Worm (Caenorhabditis elegans): ENCODE results near the gene elpc-2.

The elpc-2 gene

ce11 chrIII:12687382-12687781 lies 13.9 kb downstream of the elpc-2 start:
- peak; percentile 49 for TF ChIP-seq ceh-63 (GFP tag; optimal IDR thresholded peaks at IDR 0.05)
- no peak for TF ChIP-seq nhr-84 (tag; optimal IDR thresholded peaks at IDR 0.05)

DNA sequence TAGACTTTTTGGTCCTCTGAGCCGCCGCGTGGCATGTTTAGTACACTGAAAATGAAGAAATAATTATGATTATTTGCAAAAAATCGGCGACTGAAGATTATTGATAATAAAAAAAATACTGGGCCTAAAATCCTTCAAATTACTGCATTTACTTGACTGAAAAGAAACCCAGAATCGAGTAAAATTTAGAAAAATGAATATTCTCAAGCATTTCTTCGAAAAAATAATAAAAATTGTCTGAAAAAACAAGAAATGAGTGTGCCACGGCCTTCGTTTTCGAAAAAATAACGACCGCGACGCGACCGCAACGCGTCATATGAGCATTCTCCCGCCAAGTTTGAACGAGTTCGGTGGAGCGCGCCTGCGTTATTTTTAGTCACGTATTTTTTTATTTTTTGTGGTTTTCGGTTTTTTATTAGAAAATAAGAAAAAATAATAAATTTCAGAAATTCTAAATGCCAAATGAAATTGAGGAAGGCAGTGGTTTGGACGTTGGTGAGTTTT lies 14.4 kb downstream of the elpc-2 start, which contains the start of the genes rsp-3 and spin-4:
Gene rsp-3, minus strand, starts transcription at position 51 of the 504 bp plus-strand sequence.
Gene spin-4, plus strand, starts transcription at position 447 of the 504 bp plus-strand sequence.
- TF ChIP-seq nhr-90 (tag; optimal IDR thresholded peaks at IDR 0.05; ENCODE audit: poor library complexity) (peak; percentile 55), zip-4 (GFP tag; optimal IDR thresholded peaks at IDR 0.05) (no peak), nhr-237 (tag; optimal IDR thresholded peaks at IDR 0.05) (peak; percentile 62), C04F5.9 (tag; optimal IDR thresholded peaks at IDR 0.05) (no peak), aly-2 (tag; optimal IDR thresholded peaks at IDR 0.05) (peak; percentile 43), nhr-28 (tag; optimal IDR thresholded peaks at IDR 0.05) (no peak), alr-1 (tag; optimal IDR thresholded peaks at IDR 0.05; ENCODE audit: borderline replicate concordance) (no peak), swsn-7 (tag; optimal IDR thresholded peaks at IDR 0.05) (peak; percentile 61), ceh-63 (GFP tag; optimal IDR thresholded peaks at IDR 0.05) (no peak), F16B12.6 (tag; optimal IDR thresholded peaks at IDR 0.05) (peak; percentile 68), isw-1 (GFP tag; IDR thresholded peaks at IDR 0.05) (peak; percentile 79), snpc-4 (tag; optimal IDR thresholded peaks at IDR 0.05) (peak; percentile 46), nhr-84 (tag; optimal IDR thresholded peaks at IDR 0.05) (no peak), C16A3.4 (tag; optimal IDR thresholded peaks at IDR 0.05) (peak; percentile 84), sup-37 (GFP tag; optimal IDR thresholded peaks at IDR 0.05) (no peak), ceh-82 (tag; optimal IDR thresholded peaks at IDR 0.05) (peak in 2 of 3 experiments; percentile 55 to 91), unc-30 (tag; optimal IDR thresholded peaks at IDR 0.05) (no peak), lin-15B (tag; optimal IDR thresholded peaks at IDR 0.05) (peak; percentile 92), nhr-85 (tag) (peak; percentile 78), ceh-90 (tag; optimal IDR thresholded peaks at IDR 0.05) (peak; percentile 47), pag-3 (tag; optimal IDR thresholded peaks at IDR 0.05; ENCODE audit: borderline replicate concordance, insufficient read depth) (no peak), ets-5 (GFP tag; IDR thresholded peaks at IDR 0.05) (no peak), grh-1 (GFP tag; IDR thresholded peaks at IDR 0.05) (no peak), unc-86 (tag; optimal IDR thresholded peaks at IDR 0.05) (peak; percentile 62), tbx-2 (tag; optimal IDR thresholded peaks at IDR 0.05) (peak; percentile 71), blmp-1 (tag; optimal IDR thresholded peaks at IDR 0.05) (peak; percentile 74), fkh-10 (GFP tag; optimal IDR thresholded peaks at IDR 0.05) (no peak), ama-1 (optimal IDR thresholded peaks at IDR 0.05) (peak; percentile 7), nhr-47 (tag; optimal IDR thresholded peaks at IDR 0.05) (peak; percentile 76), nhr-19 (GFP tag; conservative IDR thresholded peaks at IDR 0.05) (peak; percentile 42; the same call in 1 of the 2 replicates), skn-1 (tag; optimal IDR thresholded peaks at IDR 0.05) (peak; percentile 89), ztf-11 (tag; optimal IDR thresholded peaks at IDR 0.05) (peak in 1 of 2 experiments; percentile 40), dpl-1 (GFP tag; optimal IDR thresholded peaks at IDR 0.05) (peak; percentile 90 to 94 (median 91)), hpl-2 (GFP tag; optimal IDR thresholded peaks at IDR 0.05) (no peak), snu-23 (GFP tag; optimal IDR thresholded peaks at IDR 0.05) (peak; percentile 85), lir-3 (tag; optimal IDR thresholded peaks at IDR 0.05; ENCODE audit: poor library complexity) (no peak), nhr-20 (tag; optimal IDR thresholded peaks at IDR 0.05) (peak; percentile 70), jun-1 (tag; optimal IDR thresholded peaks at IDR 0.05) (peak; percentile 36), irx-1 (tag; optimal IDR thresholded peaks at IDR 0.05) (peak; percentile 32), elt-3 (tag; optimal IDR thresholded peaks at IDR 0.05) (peak in 2 of 6 experiments; percentile 48 to 83), nhr-71 (tag; optimal IDR thresholded peaks at IDR 0.05) (peak; percentile 88), nhr-77 (tag; optimal IDR thresholded peaks at IDR 0.05) (peak; percentile 80), lin-35 (GFP tag; optimal IDR thresholded peaks at IDR 0.05) (peak; percentile 93 to 95), rnt-1 (tag; optimal IDR thresholded peaks at IDR 0.05) (no peak), hlh-17 (GFP tag; optimal IDR thresholded peaks at IDR 0.05; ENCODE audit: borderline replicate concordance) (no peak), egl-13 (tag; optimal IDR thresholded peaks at IDR 0.05) (peak; percentile 45), tlp-1 (tag; optimal IDR thresholded peaks at IDR 0.05) (no peak), nhr-76 (tag; optimal IDR thresholded peaks at IDR 0.05) (no peak), lin-13 (GFP tag; optimal IDR thresholded peaks at IDR 0.05) (peak; percentile 79), sox-4 (tag; optimal IDR thresholded peaks at IDR 0.05) (peak; percentile 13)

Data from whole organism, L1 larva.